Fruit fly (Drosophila melanogaster) Kc167 (cell line): Measurements from ENCODE around the gene CG17764.

Source experiments
- Sin3A ChIP-seq: fragments of >200 bp; optimal IDR thresholded peaks from 2 replicates; lab custom pipeline; 2018; ENCODE audit warnings: missing external identifiers
- insv ChIP-seq: fragments of >200 bp; optimal IDR thresholded peaks from 3 replicates; lab custom pipeline; 2018; ENCODE audit warnings: missing external identifiers
- psq ChIP-seq: fragments of >200 bp; optimal IDR thresholded peaks from 2 replicates; lab custom pipeline; 2017; ENCODE audit warnings: missing external identifiers
- ttk ChIP-seq: sonication (Bioruptor generic); optimal IDR thresholded peaks from 2 replicates; lab custom pipeline; 2017; ENCODE audit warnings: missing external identifiers

- TF ChIP-seq psq (lab: Kevin White, UChicago) = no peak
- no peak for TF ChIP-seq ttk (lab: Kevin White, UChicago)
- no peak for TF ChIP-seq Sin3A (lab: Kevin White, UChicago)
- TF ChIP-seq insv (lab: Kevin White, UChicago) = no peak
These were observed 10.0 kb upstream of the CG17764 start, which contains the start of the genes CG15930 and Sas10 for dm6 chrX:5317170-5317569.
